Fruit fly (Drosophila melanogaster): ENCODE measurements around the gene CG7322.

Gene CG7322

DNA sequence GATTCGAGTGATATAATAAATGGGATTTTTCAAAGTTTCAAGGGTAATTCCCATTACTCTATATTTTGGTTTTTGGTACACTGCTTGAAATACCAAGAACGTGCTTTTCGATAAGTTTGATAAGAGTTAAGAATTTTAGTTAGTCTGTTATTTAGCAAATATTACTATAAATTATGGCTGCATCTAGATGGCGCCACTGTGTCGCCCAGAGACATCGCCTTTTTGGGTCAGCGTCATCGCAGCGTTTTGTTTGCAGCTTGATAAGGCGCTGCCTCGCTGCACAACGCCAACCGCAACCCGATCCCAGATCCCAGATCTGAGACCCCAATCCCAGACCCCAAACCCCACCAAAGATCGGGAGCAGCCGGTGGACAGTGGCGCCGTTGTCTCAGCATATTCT, 19.1 kb downstream of the CG7322 start:
- no peak for TF ChIP-seq woc (GFP tag; optimal IDR thresholded peaks at IDR 0.05)
- no peak for TF ChIP-seq Hnf4 (GFP tag; optimal IDR thresholded peaks at IDR 0.05)
- TF ChIP-seq sage (GFP tag; optimal IDR thresholded peaks at IDR 0.05): no peak

DNA sequence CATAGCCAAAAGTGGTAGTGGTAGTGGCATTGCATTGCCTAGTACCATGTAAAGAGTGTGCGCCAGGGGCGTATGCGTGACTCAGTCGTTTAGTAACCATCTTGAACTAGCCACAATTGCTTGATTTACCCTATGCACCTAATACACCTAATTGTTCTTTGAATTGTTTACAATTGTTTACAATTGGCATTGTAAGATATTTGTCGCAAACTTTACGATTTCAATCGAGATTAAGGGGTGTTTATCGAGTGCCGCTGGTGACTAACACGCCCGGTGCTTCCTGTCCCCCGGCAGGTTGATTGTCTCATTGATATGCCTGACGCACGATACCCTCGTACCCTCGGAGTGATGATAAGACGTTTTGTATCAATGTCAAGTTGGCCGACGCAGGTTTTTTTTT, 20.5 kb downstream of the CG7322 start:
- TF ChIP-seq Dfd (GFP tag; optimal IDR thresholded peaks at IDR 0.05) (no peak), dmrt93B (GFP tag; optimal IDR thresholded peaks at IDR 0.05) (no peak), sage (GFP tag; optimal IDR thresholded peaks at IDR 0.05) (no peak), Hnf4 (GFP tag; optimal IDR thresholded peaks at IDR 0.05) (no peak), woc (GFP tag; optimal IDR thresholded peaks at IDR 0.05) (no peak), GATAd (GFP tag; optimal IDR thresholded peaks at IDR 0.05) (no peak), br (GFP tag; optimal IDR thresholded peaks at IDR 0.05) (no peak), brk (GFP tag; optimal IDR thresholded peaks at IDR 0.05) (no peak), usp (GFP tag; optimal IDR thresholded peaks at IDR 0.05) (no peak), CG32264 (GFP tag; optimal IDR thresholded peaks at IDR 0.05) (no peak), CG9705 (GFP tag; optimal IDR thresholded peaks at IDR 0.05) (no peak), h (GFP tag; optimal IDR thresholded peaks at IDR 0.05) (no peak), rgr (GFP tag; optimal IDR thresholded peaks at IDR 0.05) (no peak), Rel (GFP tag; optimal IDR thresholded peaks at IDR 0.05) (no peak), Rel (tag; optimal IDR thresholded peaks at IDR 0.05) (no peak)

DNA sequence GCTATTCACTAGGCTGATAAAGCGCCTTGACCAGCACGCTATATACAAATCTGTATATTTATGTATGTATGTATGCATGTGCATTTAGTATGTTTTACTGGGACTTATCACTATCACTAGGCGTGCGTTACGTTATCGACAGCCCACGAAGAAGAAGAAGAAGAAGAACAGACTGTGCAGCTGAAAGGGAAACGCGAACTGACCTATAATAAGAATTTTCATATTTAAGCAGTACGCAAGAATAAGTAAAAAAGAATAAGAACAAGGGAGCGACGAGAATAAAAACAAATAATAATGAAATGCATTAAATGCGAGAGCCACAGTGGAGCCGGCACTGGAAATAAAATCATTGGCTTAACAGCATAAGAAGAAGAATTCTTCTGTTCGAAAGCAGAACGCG, 21.2 kb downstream of the CG7322 start:
- no peak for TF ChIP-seq Mio (GFP tag; optimal IDR thresholded peaks at IDR 0.05)
- no peak for TF ChIP-seq rgr (GFP tag; optimal IDR thresholded peaks at IDR 0.05)
- TF ChIP-seq GATAd (GFP tag; optimal IDR thresholded peaks at IDR 0.05): no peak
- TF ChIP-seq Hnf4 (GFP tag; optimal IDR thresholded peaks at IDR 0.05): no peak
- no peak for TF ChIP-seq Vsx2 (GFP tag; optimal IDR thresholded peaks at IDR 0.05; ENCODE audit: partially characterized antibody)
- no peak for TF ChIP-seq dsf (GFP tag; optimal IDR thresholded peaks at IDR 0.05; ENCODE audit: borderline replicate concordance)
- TF ChIP-seq Sp1 (GFP tag; optimal IDR thresholded peaks at IDR 0.05): no peak
- no peak for TF ChIP-seq Hr78 (GFP tag; optimal IDR thresholded peaks at IDR 0.05)
- TF ChIP-seq Rel (GFP tag; optimal IDR thresholded peaks at IDR 0.05): no peak
- TF ChIP-seq Rel (tag; optimal IDR thresholded peaks at IDR 0.05): no peak
- TF ChIP-seq Myc (optimal IDR thresholded peaks at IDR 0.05): no peak
- no peak for TF ChIP-seq br (GFP tag; optimal IDR thresholded peaks at IDR 0.05)
- TF ChIP-seq usp (GFP tag; optimal IDR thresholded peaks at IDR 0.05): no peak
- no peak for TF ChIP-seq foxo (GFP tag; optimal IDR thresholded peaks at IDR 0.05)
- no peak for TF ChIP-seq HLH106 (tag; optimal IDR thresholded peaks at IDR 0.05)
- no peak for TF ChIP-seq psq (GFP tag; optimal IDR thresholded peaks at IDR 0.05)
- no peak for TF ChIP-seq h (GFP tag; optimal IDR thresholded peaks at IDR 0.05)
- TF ChIP-seq Jra (GFP tag; optimal IDR thresholded peaks at IDR 0.05): no peak
- no peak for TF ChIP-seq dmrt93B (GFP tag; optimal IDR thresholded peaks at IDR 0.05)
- TF ChIP-seq jim (GFP tag; optimal IDR thresholded peaks at IDR 0.05): no peak
- TF ChIP-seq OdsH (GFP tag; optimal IDR thresholded peaks at IDR 0.05): no peak

DNA sequence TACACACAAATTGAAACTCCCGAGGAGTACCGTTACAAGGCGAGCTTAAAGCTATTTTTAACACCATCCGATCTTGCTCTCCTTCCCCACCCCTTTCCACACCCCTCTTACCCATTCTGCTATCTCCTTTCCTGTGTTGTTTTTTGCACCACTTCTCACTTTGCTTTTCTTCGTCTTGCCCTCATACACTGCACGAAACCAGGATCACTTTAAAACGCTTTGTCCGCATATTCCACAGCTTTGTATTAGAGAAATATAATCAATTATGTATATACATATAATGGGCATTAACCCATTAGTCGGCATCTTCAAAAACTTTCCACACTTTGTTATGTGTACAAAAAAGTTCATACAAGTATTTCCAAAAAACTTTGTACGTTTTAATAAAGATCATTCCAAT, 22.1 kb downstream of the CG7322 start:
- TF ChIP-seq Sp1 (GFP tag; optimal IDR thresholded peaks at IDR 0.05) (no peak), CG9705 (GFP tag; optimal IDR thresholded peaks at IDR 0.05) (no peak), CrebA (GFP tag; optimal IDR thresholded peaks at IDR 0.05; ENCODE audit: borderline replicate concordance) (no peak), rgr (GFP tag; optimal IDR thresholded peaks at IDR 0.05) (no peak), Abd-B (GFP tag; optimal IDR thresholded peaks at IDR 0.05) (no peak), lola (GFP tag; optimal IDR thresholded peaks at IDR 0.05) (no peak), usp (GFP tag; optimal IDR thresholded peaks at IDR 0.05) (no peak), woc (GFP tag; optimal IDR thresholded peaks at IDR 0.05) (no peak)

DNA sequence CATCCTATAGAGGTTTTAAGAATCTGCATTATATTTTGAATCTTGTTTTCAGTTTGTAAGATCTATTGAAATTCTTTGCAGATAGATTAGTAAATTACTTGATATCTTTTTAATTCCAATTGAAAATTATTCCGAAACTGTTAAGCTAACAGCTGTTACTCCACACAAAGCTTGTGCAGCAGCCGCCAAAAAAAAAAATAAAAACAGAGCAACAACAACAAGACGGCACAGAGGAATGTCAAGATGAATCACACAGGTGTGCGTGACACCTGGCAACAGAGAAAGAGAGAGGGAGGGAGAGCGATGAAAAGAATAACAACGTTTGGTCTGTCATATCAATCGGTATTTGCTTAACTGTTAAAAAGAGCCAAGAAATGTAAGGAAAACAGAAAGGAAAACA, 22.6 kb downstream of the CG7322 start:
- TF ChIP-seq Abd-B (GFP tag; optimal IDR thresholded peaks at IDR 0.05): no peak
- TF ChIP-seq psq (GFP tag; optimal IDR thresholded peaks at IDR 0.05): peak; percentile 13

DNA sequence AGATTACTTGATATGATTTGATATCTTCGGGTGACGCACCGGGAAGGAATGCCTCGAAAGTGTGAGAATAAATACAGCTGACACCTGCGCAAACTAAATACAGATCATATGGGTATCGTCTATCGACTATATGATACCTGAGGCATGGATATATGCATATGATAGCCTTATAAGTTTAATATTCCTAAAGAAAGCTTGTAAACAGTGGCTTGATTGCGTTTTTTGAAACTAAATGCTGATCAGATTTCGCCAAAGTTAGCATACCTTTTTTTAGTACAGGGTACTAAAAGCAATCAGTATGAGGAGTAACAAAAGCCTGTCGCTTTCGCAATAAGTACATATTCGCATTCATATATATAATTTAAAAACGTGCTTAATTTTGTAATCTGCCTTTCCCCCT, 23.2 kb downstream of the CG7322 start:
- no peak for TF ChIP-seq Mio (GFP tag; optimal IDR thresholded peaks at IDR 0.05)
- TF ChIP-seq foxo (GFP tag; optimal IDR thresholded peaks at IDR 0.05): peak in 1 of 2 experiments; percentile 77
- peak; percentile 25 for TF ChIP-seq br (GFP tag; optimal IDR thresholded peaks at IDR 0.05)
- no peak for TF ChIP-seq N (GFP tag; optimal IDR thresholded peaks at IDR 0.05)
- TF ChIP-seq rgr (GFP tag; optimal IDR thresholded peaks at IDR 0.05): peak; percentile 28
- TF ChIP-seq tai (GFP tag; optimal IDR thresholded peaks at IDR 0.05): no peak
- TF ChIP-seq Hr78 (GFP tag; optimal IDR thresholded peaks at IDR 0.05): no peak
- TF ChIP-seq dmrt93B (GFP tag; optimal IDR thresholded peaks at IDR 0.05): peak; percentile 62
- TF ChIP-seq fru (GFP tag; optimal IDR thresholded peaks at IDR 0.05): peak; percentile 75
- TF ChIP-seq ey (GFP tag; optimal IDR thresholded peaks at IDR 0.05): peak; percentile 26
- peak; percentile 88 for TF ChIP-seq h (GFP tag; optimal IDR thresholded peaks at IDR 0.05)
- no peak for TF ChIP-seq Abd-B (GFP tag; optimal IDR thresholded peaks at IDR 0.05)
- peak; percentile 74 for TF ChIP-seq HLH106 (tag; optimal IDR thresholded peaks at IDR 0.05)
- no peak for TF ChIP-seq usp (GFP tag; optimal IDR thresholded peaks at IDR 0.05)
- TF ChIP-seq pan (optimal IDR thresholded peaks at IDR 0.05): peak; percentile 39
- peak; percentile 70 for TF ChIP-seq sage (GFP tag; optimal IDR thresholded peaks at IDR 0.05)
- no peak for TF ChIP-seq Sp1 (GFP tag; optimal IDR thresholded peaks at IDR 0.05)
- no peak for TF ChIP-seq Dif (GFP tag; optimal IDR thresholded peaks at IDR 0.05; ENCODE audit: partially characterized antibody)
- peak; percentile 29 for TF ChIP-seq OdsH (GFP tag; optimal IDR thresholded peaks at IDR 0.05)
- no peak for TF ChIP-seq Vsx2 (GFP tag; optimal IDR thresholded peaks at IDR 0.05; ENCODE audit: partially characterized antibody)
- TF ChIP-seq CG32264 (GFP tag; optimal IDR thresholded peaks at IDR 0.05): peak; percentile 52
- TF ChIP-seq Rel (GFP tag; optimal IDR thresholded peaks at IDR 0.05): no peak
- peak; percentile 4 for TF ChIP-seq Rel (tag; optimal IDR thresholded peaks at IDR 0.05)
- TF ChIP-seq woc (GFP tag; optimal IDR thresholded peaks at IDR 0.05): peak; percentile 57
